Fruit fly (Drosophila melanogaster) whole organism, embryonic: ENCODE data around the gene CG33986.

ENCODE experiments used
- CG11247 ChIP-seq: fragments of 200-800 bp; sonication (Bioruptor generic); IDR thresholded peaks from 2 replicates; pipeline ENCODE4 v1.3.6; 2022; ENCODE audit warnings: missing biosample characterization, missing genetic modification characterization
- CG12299 ChIP-seq: fragments of 200-800 bp; sonication (Bioruptor generic); optimal IDR thresholded peaks from 2 replicates; lab custom pipeline; 2018; ENCODE audit warnings: missing biosample characterization, mild to moderate bottlenecking, missing genetic modification characterization
- CG12744 ChIP-seq: fragments of 200-800 bp; sonication (Bioruptor generic); optimal IDR thresholded peaks from 2 replicates; lab custom pipeline; 2016; ENCODE audit warnings: missing biosample characterization, missing genetic modification characterization
- CG15514 ChIP-seq: fragments of 200-800 bp; sonication (Bioruptor generic); optimal IDR thresholded peaks from 3 replicates; lab custom pipeline; 2017; ENCODE audit warnings: missing biosample characterization, missing genetic modification characterization, mild to moderate bottlenecking, moderate library complexity, missing genetic modification reagents
- CG16863 ChIP-seq: fragments of 200-800 bp; sonication (Bioruptor generic); optimal IDR thresholded peaks from 3 replicates; lab custom pipeline; 2016; ENCODE audit warnings: missing biosample characterization, missing genetic modification characterization
- CG31224 ChIP-seq: fragments of 200-800 bp; sonication (Bioruptor generic); IDR thresholded peaks from 2 replicates; pipeline ENCODE4 v1.3.6; 2022; ENCODE audit warnings: missing biosample characterization, missing genetic modification characterization
- CG3995 ChIP-seq: fragments of 200-800 bp; sonication (Bioruptor generic); optimal IDR thresholded peaks from 3 replicates; lab custom pipeline; 2016; ENCODE audit warnings: missing biosample characterization, missing genetic modification characterization
- CG4424 ChIP-seq: fragments of 200-800 bp; sonication (Bioruptor generic); optimal IDR thresholded peaks from 3 replicates; lab custom pipeline; 2016; ENCODE audit warnings: missing biosample characterization, missing genetic modification characterization
- CG4820 ChIP-seq: fragments of 200-800 bp; sonication (Bioruptor generic); optimal IDR thresholded peaks from 3 replicates; lab custom pipeline; 2016; ENCODE audit warnings: missing biosample characterization, missing genetic modification characterization
- CG6654 ChIP-seq: fragments of 200-800 bp; sonication (Bioruptor generic); optimal IDR thresholded peaks from 2 replicates; lab custom pipeline; 2017; ENCODE audit warnings: missing biosample characterization, mild to moderate bottlenecking, missing genetic modification characterization
- CG6683 ChIP-seq: fragments of 200-800 bp; sonication (Bioruptor generic); optimal IDR thresholded peaks from 2 replicates; lab custom pipeline; 2017; ENCODE audit warnings: missing biosample characterization, mild to moderate bottlenecking, missing genetic modification characterization, missing genetic modification reagents
- CG6765 ChIP-seq: fragments of 200-800 bp; sonication (Bioruptor generic); optimal IDR thresholded peaks from 3 replicates; lab custom pipeline; 2017; ENCODE audit warnings: missing biosample characterization, mild to moderate bottlenecking, missing genetic modification characterization
- CG7372 ChIP-seq: fragments of 200-800 bp; sonication (Bioruptor generic); IDR thresholded peaks from 2 replicates; pipeline ENCODE4 v1.3.6; 2022; ENCODE audit warnings: missing biosample characterization, missing genetic modification characterization
- CG8359 ChIP-seq: fragments of 200-800 bp; sonication (Bioruptor generic); optimal IDR thresholded peaks from 2 replicates; lab custom pipeline; 2017; ENCODE audit warnings: missing biosample characterization, mild to moderate bottlenecking, missing genetic modification characterization, borderline replicate concordance
- CG9932 ChIP-seq: fragments of 200-800 bp; sonication (Bioruptor generic); IDR thresholded peaks from 2 replicates; pipeline ENCODE4 v1.3.6; 2022; ENCODE audit warnings: missing biosample characterization, missing genetic modification characterization
- CTCF ChIP-seq: fragments of 200-800 bp; sonication (Bioruptor generic); optimal IDR thresholded peaks from 2 replicates; lab custom pipeline; 2017; ENCODE audit warnings: missing biosample characterization, mild to moderate bottlenecking, missing genetic modification characterization, moderate library complexity
- Camta ChIP-seq: fragments of 200-800 bp; sonication (Bioruptor generic); optimal IDR thresholded peaks from 2 replicates; lab custom pipeline; 2016; ENCODE audit warnings: missing biosample characterization, missing genetic modification characterization
- Doc3 ChIP-seq: fragments of 200-800 bp; sonication (Bioruptor generic); IDR thresholded peaks from 3 replicates; pipeline ENCODE4 v1.3.6; 2022; ENCODE audit warnings: missing biosample characterization, missing genetic modification characterization; ENCODE audit not compliant: partially characterized antibody
- HHEX ChIP-seq: fragments of 200-800 bp; sonication (Bioruptor generic); optimal IDR thresholded peaks from 3 replicates; lab custom pipeline; 2017; ENCODE audit warnings: missing biosample characterization, mild to moderate bottlenecking, missing genetic modification characterization, missing genetic modification reagents
- Hsf ChIP-seq: fragments of 200-800 bp; sonication (Bioruptor generic); optimal IDR thresholded peaks from 3 replicates; lab custom pipeline; 2016; ENCODE audit warnings: missing biosample characterization, missing genetic modification characterization
- Opbp ChIP-seq: fragments of 200-800 bp; sonication (Bioruptor generic); IDR thresholded peaks from 3 replicates; pipeline ENCODE4 v1.3.6; 2022; ENCODE audit warnings: missing biosample characterization, missing genetic modification characterization; ENCODE audit not compliant: partially characterized antibody
- Pdp1 ChIP-seq, 2 experiments: fragments of 200-800 bp; sonication (Bioruptor generic); optimal IDR thresholded peaks; 3 replicates each; lab custom pipeline; 2016; ENCODE audit warnings: missing biosample characterization in 2 of 2, missing genetic modification characterization in 2 of 2, mild to moderate bottlenecking in 1 of 2, moderate library complexity in 1 of 2
- Sry-δ ChIP-seq: fragments of 200-800 bp; sonication (Bioruptor generic); optimal IDR thresholded peaks from 2 replicates; lab custom pipeline; 2016; ENCODE audit warnings: missing biosample characterization, missing genetic modification characterization
- amos ChIP-seq: fragments of 200-800 bp; sonication (Bioruptor generic); IDR thresholded peaks from 2 replicates; pipeline ENCODE4 v1.3.6; 2022; ENCODE audit warnings: missing biosample characterization, missing genetic modification characterization; ENCODE audit not compliant: partially characterized antibody
- btn ChIP-seq: fragments of 200-800 bp; sonication (Bioruptor generic); optimal IDR thresholded peaks from 2 replicates; lab custom pipeline; 2016; ENCODE audit warnings: missing biosample characterization, missing genetic modification characterization
- caup ChIP-seq: fragments of 200-800 bp; sonication (Bioruptor generic); optimal IDR thresholded peaks from 3 replicates; lab custom pipeline; 2017; ENCODE audit warnings: missing biosample characterization, mild to moderate bottlenecking, missing genetic modification characterization, moderate library complexity; ENCODE audit not compliant: severe bottlenecking
- cg ChIP-seq: fragments of 200-800 bp; sonication (Bioruptor generic); optimal IDR thresholded peaks from 3 replicates; lab custom pipeline; 2019; ENCODE audit warnings: missing biosample characterization, mild to moderate bottlenecking, missing genetic modification characterization, moderate library complexity
- dpn ChIP-seq, 2 experiments: fragments of 200-800 bp; sonication (Bioruptor generic); optimal IDR thresholded peaks; 3 replicates each; lab custom pipeline; 2016; ENCODE audit warnings: missing biosample characterization in 2 of 2, missing genetic modification characterization in 2 of 2
- en ChIP-seq: fragments of 200-800 bp; sonication (Bioruptor generic); optimal IDR thresholded peaks from 2 replicates; lab custom pipeline; 2016; ENCODE audit warnings: missing biosample characterization, missing genetic modification characterization
- esg ChIP-seq: fragments of 200-800 bp; sonication (Bioruptor generic); conservative IDR thresholded peaks from 2 replicates; pipeline ENCODE4 v1.3.6; 2022; ENCODE audit warnings: missing biosample characterization, missing genetic modification characterization
- ewg ChIP-seq: fragments of 200-800 bp; sonication (Bioruptor generic); optimal IDR thresholded peaks from 3 replicates; lab custom pipeline; 2017; ENCODE audit warnings: mild to moderate bottlenecking, missing biosample characterization, missing genetic modification reagents, missing genetic modification characterization
- fd64A ChIP-seq: fragments of 200-800 bp; sonication (Bioruptor generic); optimal IDR thresholded peaks from 3 replicates; lab custom pipeline; 2018; ENCODE audit warnings: missing biosample characterization, mild to moderate bottlenecking, missing genetic modification characterization
- gem ChIP-seq: fragments of 200-800 bp; sonication (Bioruptor generic); optimal IDR thresholded peaks from 2 replicates; lab custom pipeline; 2019; ENCODE audit warnings: missing biosample characterization, mild to moderate bottlenecking, missing genetic modification characterization, moderate library complexity
- grn ChIP-seq: fragments of 200-800 bp; sonication (Bioruptor generic); optimal IDR thresholded peaks from 3 replicates; lab custom pipeline; 2017; ENCODE audit warnings: missing biosample characterization, missing genetic modification characterization
- klu ChIP-seq: fragments of 200-800 bp; sonication (Bioruptor generic); IDR thresholded peaks from 2 replicates; pipeline ENCODE4 v1.3.6; 2022; ENCODE audit warnings: missing biosample characterization, missing genetic modification characterization
- lov ChIP-seq, 2 experiments: fragments of 200-800 bp in 1 of 2; fragments of >200 bp in 1 of 2; sonication (Bioruptor generic) in 1 of 2; IDR thresholded peaks in 1 of 2; optimal IDR thresholded peaks in 1 of 2; 2 replicates in 1 of 2; 3 replicates in 1 of 2; pipeline versions ENCODE4 v1.3.6 to Lab custom; 2017 to 2022; ENCODE audit warnings: missing biosample characterization in 1 of 2, missing genetic modification characterization in 1 of 2
- mld ChIP-seq: fragments of 200-800 bp; sonication (Bioruptor generic); IDR thresholded peaks from 3 replicates; pipeline ENCODE4 v1.3.6; 2022; ENCODE audit warnings: missing biosample characterization, missing genetic modification characterization; ENCODE audit not compliant: partially characterized antibody
- pan ChIP-seq, 4 experiments: fragments of >200 bp in 3 of 4; fragments of 200-800 bp in 1 of 4; sonication (Bioruptor generic) in 1 of 4; optimal IDR thresholded peaks in 3 of 4; IDR thresholded peaks in 1 of 4; 2 replicates each; pipeline versions ENCODE4 v1.3.6 to Lab custom; 2017 to 2022; ENCODE audit warnings: missing biosample characterization in 2 of 4, missing genetic modification characterization in 2 of 4, mixed read lengths in 1 of 4
- sim ChIP-seq: fragments of 200-800 bp; sonication (Bioruptor generic); IDR thresholded peaks from 2 replicates; pipeline ENCODE4 v1.3.6; 2022; ENCODE audit warnings: missing biosample characterization, missing genetic modification characterization
- slbo ChIP-seq: fragments of 200-800 bp; sonication (Bioruptor generic); IDR thresholded peaks from 2 replicates; pipeline ENCODE4 v1.3.6; 2022; ENCODE audit warnings: missing biosample characterization, missing genetic modification characterization
- slp2 ChIP-seq: fragments of 200-800 bp; sonication (Bioruptor generic); optimal IDR thresholded peaks from 2 replicates; lab custom pipeline; 2016; ENCODE audit warnings: missing biosample characterization, missing genetic modification characterization
- sob ChIP-seq: fragments of 200-800 bp; sonication (Bioruptor generic); IDR thresholded peaks from 2 replicates; pipeline ENCODE4 v1.3.6; 2022; ENCODE audit warnings: missing biosample characterization, missing genetic modification characterization
- tin ChIP-seq: fragments of 200-800 bp; sonication (Bioruptor generic); optimal IDR thresholded peaks from 3 replicates; lab custom pipeline; 2016; ENCODE audit warnings: missing biosample characterization, missing genetic modification characterization
- tna ChIP-seq: fragments of 200-800 bp; sonication (Bioruptor generic); IDR thresholded peaks from 2 replicates; pipeline ENCODE4 v1.3.6; 2022; ENCODE audit warnings: missing biosample characterization, missing genetic modification characterization; ENCODE audit not compliant: partially characterized antibody
- twi ChIP-seq: fragments of 200-800 bp; optimal IDR thresholded peaks from 2 replicates; lab custom pipeline; 2019; ENCODE audit warnings: missing biosample characterization, mild to moderate bottlenecking, missing genetic modification characterization, moderate library complexity
- unpg ChIP-seq: fragments of 200-800 bp; sonication (Bioruptor generic); optimal IDR thresholded peaks from 3 replicates; lab custom pipeline; 2018; ENCODE audit warnings: missing biosample characterization, mild to moderate bottlenecking, missing genetic modification characterization, moderate library complexity
- vfl ChIP-seq: fragments of 200-800 bp; sonication (Bioruptor generic); optimal IDR thresholded peaks from 2 replicates; lab custom pipeline; 2016; ENCODE audit warnings: missing biosample characterization, missing genetic modification characterization
- zen ChIP-seq: fragments of 200-800 bp; sonication (Bioruptor generic); optimal IDR thresholded peaks from 3 replicates; lab custom pipeline; 2018; ENCODE audit warnings: missing biosample characterization, mild to moderate bottlenecking, missing genetic modification characterization, moderate library complexity
- zfh2 ChIP-seq: fragments of 200-800 bp; sonication (Bioruptor generic); optimal IDR thresholded peaks from 2 replicates; lab custom pipeline; 2016; ENCODE audit warnings: missing biosample characterization, missing genetic modification characterization

The CG33986 gene

dm6 chr3L:15566484-15566955, 41.5 kb upstream of the CG33986 start (continued):
- TF ChIP-seq zen = no peak
- 0 out of 2 replicates have a peak, but pooled peaks have one; percentile 36 for TF ChIP-seq sim (GFP tag; lab: Robert Waterston, UW)
- TF ChIP-seq ewg = no peak
- TF ChIP-seq CG9932 (GFP tag; lab: Robert Waterston, UW) = no peak
- TF ChIP-seq Sry-δ = no peak
- TF ChIP-seq en (GFP tag; lab: Kevin White, UChicago) = peak; percentile 46
- TF ChIP-seq gem (tag; lab: Kevin White, UChicago) = no peak
- TF ChIP-seq tin (GFP tag; lab: Kevin White, UChicago) = no peak
- no peak for TF ChIP-seq amos (GFP tag; lab: Robert Waterston, UW)
- TF ChIP-seq Opbp (GFP tag; lab: Robert Waterston, UW) = no peak
- TF ChIP-seq vfl (GFP tag; lab: Kevin White, UChicago) = no peak
- no peak for TF ChIP-seq zfh2 (GFP tag; lab: Kevin White, UChicago)
- TF ChIP-seq cg (GFP tag; lab: Kevin White, UChicago) = peak; percentile 74
- TF ChIP-seq CG31224 (GFP tag; lab: Robert Waterston, UW) = no peak
- no peak for TF ChIP-seq esg (GFP tag; lab: Robert Waterston, UW)
- TF ChIP-seq CG8359 (GFP tag; lab: Kevin White, UChicago) = peak; percentile 42
- peak; percentile 90 for TF ChIP-seq HHEX (GFP tag; lab: Kevin White, UChicago)
- no peak for TF ChIP-seq Hsf (GFP tag; lab: Kevin White, UChicago)
- peak; percentile 55 for TF ChIP-seq btn
- TF ChIP-seq CG12299 (tag; lab: Kevin White, UChicago) = peak; percentile 62
- TF ChIP-seq fd64A (GFP tag; lab: Kevin White, UChicago) = peak; percentile 85
- no peak for TF ChIP-seq lov (optimal IDR thresholded peaks at IDR 0.05; lab: Kevin White, UChicago)
- no peak for TF ChIP-seq lov (GFP tag; IDR thresholded peaks at IDR 0.05; lab: Robert Waterston, UW)
- TF ChIP-seq CG6683 (GFP tag; lab: Kevin White, UChicago) = peak; percentile 42
- peak; percentile 43; the same call in 1 of the 3 replicates for TF ChIP-seq mld (GFP tag; lab: Robert Waterston, UW)
- TF ChIP-seq CTCF (GFP tag; lab: Kevin White, UChicago) = no peak
- TF ChIP-seq Pdp1 (GFP tag; optimal IDR thresholded peaks at IDR 0.05; lab: Kevin White, UChicago) = peak in 1 of 2 experiments; percentile 8
- TF ChIP-seq CG15514 (GFP tag; lab: Kevin White, UChicago) = peak; percentile 56
- peak; percentile 42 for TF ChIP-seq CG16863 (GFP tag; lab: Kevin White, UChicago)
- TF ChIP-seq pan (optimal IDR thresholded peaks at IDR 0.05; lab: Kevin White, UChicago) = no peak
- TF ChIP-seq pan (GFP tag; optimal IDR thresholded peaks at IDR 0.05 in 1 of 2, IDR thresholded peaks at IDR 0.05 in 1 of 2) = peak in 1 of 2 experiments; percentile 53
- no peak for TF ChIP-seq CG6654
- TF ChIP-seq dpn (GFP tag; optimal IDR thresholded peaks at IDR 0.05; lab: Kevin White, UChicago) = no peak
- no peak for TF ChIP-seq tna (GFP tag; lab: Robert Waterston, UW)
- TF ChIP-seq sob (GFP tag; lab: Robert Waterston, UW) = peak; percentile 64; the same call in 1 of the 2 replicates
- TF ChIP-seq slp2 = peak; percentile 33
- TF ChIP-seq CG12744 (GFP tag; lab: Kevin White, UChicago) = peak; percentile 51
- TF ChIP-seq CG4424 (GFP tag; lab: Kevin White, UChicago) = no peak
- no peak for TF ChIP-seq Doc3
- TF ChIP-seq CG6765 (GFP tag; lab: Kevin White, UChicago) = peak; percentile 87
- TF ChIP-seq twi (tag; lab: Kevin White, UChicago) = peak; percentile 3
- peak; percentile 53 for TF ChIP-seq CG11247
- no peak for TF ChIP-seq CG4820 (GFP tag; lab: Kevin White, UChicago)
- TF ChIP-seq klu = no peak
- TF ChIP-seq slbo (GFP tag; lab: Robert Waterston, UW) = 0 out of 2 replicates have a peak, but pooled peaks have one; percentile 14
- TF ChIP-seq CG7372 (GFP tag; lab: Robert Waterston, UW) = no peak
- peak; percentile 91 for TF ChIP-seq caup (GFP tag; lab: Kevin White, UChicago)
- no peak for TF ChIP-seq CG3995
- TF ChIP-seq unpg (GFP tag; lab: Kevin White, UChicago) = peak; percentile 64
- no peak for TF ChIP-seq grn (GFP tag; lab: Kevin White, UChicago)
- no peak for TF ChIP-seq Camta
